Fruit fly (Drosophila melanogaster) whole organism, embryonic: Measurements from ENCODE around the gene Nthl1.

ENCODE experiments used
- Bteb2 ChIP-seq: fragments of 200-800 bp; sonication (Bioruptor generic); optimal IDR thresholded peaks from 2 replicates; lab custom pipeline; 2016; ENCODE audit warnings: missing biosample characterization, missing genetic modification characterization
- CG10267 ChIP-seq: fragments of 200-800 bp; sonication (Bioruptor generic); optimal IDR thresholded peaks from 2 replicates; lab custom pipeline; 2018; ENCODE audit warnings: missing biosample characterization, mild to moderate bottlenecking, missing genetic modification characterization, moderate library complexity
- CG10366 ChIP-seq: fragments of 200-800 bp; sonication (Bioruptor generic); IDR thresholded peaks from 2 replicates; pipeline ENCODE4 v1.3.6; 2022; ENCODE audit warnings: missing biosample characterization, missing genetic modification characterization
- CG11093 ChIP-seq: fragments of 200-800 bp; sonication (Bioruptor generic); IDR thresholded peaks from 3 replicates; pipeline ENCODE4 v1.3.6; 2022; ENCODE audit warnings: missing biosample characterization, missing genetic modification characterization
- CG12659 ChIP-seq: fragments of 200-800 bp; sonication (Bioruptor generic); optimal IDR thresholded peaks from 3 replicates; lab custom pipeline; 2017; ENCODE audit warnings: mild to moderate bottlenecking, missing biosample characterization, missing genetic modification reagents, missing genetic modification characterization
- CG1647 ChIP-seq: fragments of 200-800 bp; sonication (Bioruptor generic); optimal IDR thresholded peaks from 3 replicates; lab custom pipeline; 2016; ENCODE audit warnings: missing biosample characterization, missing genetic modification characterization
- CG17385 ChIP-seq: fragments of 200-800 bp; sonication (Bioruptor generic); optimal IDR thresholded peaks from 3 replicates; lab custom pipeline; 2018; ENCODE audit warnings: missing biosample characterization, mild to moderate bottlenecking, missing genetic modification characterization
- CG17612 ChIP-seq: fragments of 200-800 bp; sonication (Bioruptor generic); IDR thresholded peaks from 2 replicates; pipeline ENCODE4 v1.3.6; 2022; ENCODE audit warnings: missing biosample characterization, missing genetic modification characterization
- CG30020 ChIP-seq: fragments of 200-800 bp; optimal IDR thresholded peaks from 2 replicates; lab custom pipeline; 2019; ENCODE audit warnings: missing biosample characterization, mild to moderate bottlenecking, missing genetic modification characterization, moderate library complexity
- CG31388 ChIP-seq: fragments of 200-800 bp; sonication (Bioruptor generic); optimal IDR thresholded peaks from 2 replicates; lab custom pipeline; 2016; ENCODE audit warnings: missing biosample characterization, missing genetic modification characterization
- CG32772 ChIP-seq: fragments of 200-800 bp; sonication (Bioruptor generic); IDR thresholded peaks from 2 replicates; pipeline ENCODE4 v1.3.6; 2022; ENCODE audit warnings: missing biosample characterization, missing genetic modification characterization
- CG3995 ChIP-seq: fragments of 200-800 bp; sonication (Bioruptor generic); optimal IDR thresholded peaks from 3 replicates; lab custom pipeline; 2016; ENCODE audit warnings: missing biosample characterization, missing genetic modification characterization
- CG6854 ChIP-seq: fragments of 200-800 bp; sonication (Bioruptor generic); optimal IDR thresholded peaks from 3 replicates; lab custom pipeline; 2017; ENCODE audit warnings: missing biosample characterization, mild to moderate bottlenecking, missing genetic modification characterization
- CG7786 ChIP-seq: fragments of 200-800 bp; sonication (Bioruptor generic); optimal IDR thresholded peaks from 2 replicates; lab custom pipeline; 2016; ENCODE audit warnings: missing biosample characterization, missing genetic modification characterization
- CG7928 ChIP-seq: fragments of 200-800 bp; sonication (Bioruptor generic); optimal IDR thresholded peaks from 2 replicates; lab custom pipeline; 2017; ENCODE audit warnings: missing biosample characterization, mild to moderate bottlenecking, missing genetic modification characterization
- CG7963 ChIP-seq: fragments of 200-800 bp; sonication (Bioruptor generic); IDR thresholded peaks from 3 replicates; pipeline ENCODE4 v1.3.6; 2022; ENCODE audit warnings: missing biosample characterization, missing genetic modification characterization; ENCODE audit not compliant: partially characterized antibody
- CG8478 ChIP-seq: fragments of >200 bp; optimal IDR thresholded peaks from 2 replicates; lab custom pipeline; 2018
- CTCF ChIP-seq: fragments of 200-800 bp; sonication (Bioruptor generic); optimal IDR thresholded peaks from 2 replicates; lab custom pipeline; 2017; ENCODE audit warnings: missing biosample characterization, mild to moderate bottlenecking, missing genetic modification characterization, moderate library complexity
- Dek ChIP-seq: fragments of 200-800 bp; sonication (Bioruptor generic); optimal IDR thresholded peaks from 3 replicates; lab custom pipeline; 2019; ENCODE audit warnings: missing biosample characterization, mild to moderate bottlenecking, missing genetic modification characterization, moderate library complexity
- Doc3 ChIP-seq: fragments of 200-800 bp; sonication (Bioruptor generic); IDR thresholded peaks from 3 replicates; pipeline ENCODE4 v1.3.6; 2022; ENCODE audit warnings: missing biosample characterization, missing genetic modification characterization; ENCODE audit not compliant: partially characterized antibody
- E2f2 ChIP-seq: fragments of 200-800 bp; sonication (Bioruptor generic); IDR thresholded peaks from 2 replicates; pipeline ENCODE4 v1.3.6; 2022; ENCODE audit warnings: missing biosample characterization, missing genetic modification characterization
- Fer1 ChIP-seq: fragments of 200-800 bp; sonication (Bioruptor generic); optimal IDR thresholded peaks from 2 replicates; lab custom pipeline; 2017; ENCODE audit warnings: missing biosample characterization, mild to moderate bottlenecking, missing genetic modification characterization
- Hmr ChIP-seq: fragments of 200-800 bp; sonication (Bioruptor generic); optimal IDR thresholded peaks from 3 replicates; lab custom pipeline; 2017; ENCODE audit warnings: mild to moderate bottlenecking, missing biosample characterization, missing genetic modification reagents, missing genetic modification characterization
- Taf1 ChIP-seq: fragments of 200-800 bp; sonication (Bioruptor generic); IDR thresholded peaks from 2 replicates; pipeline ENCODE4 v1.3.6; 2022; ENCODE audit warnings: missing biosample characterization, missing genetic modification characterization
- ara ChIP-seq: fragments of 200-800 bp; sonication (Bioruptor generic); IDR thresholded peaks from 2 replicates; pipeline ENCODE4 v1.3.6; 2022; ENCODE audit warnings: missing biosample characterization, missing genetic modification characterization
- bigmax ChIP-seq: fragments of 200-800 bp; sonication (Bioruptor generic); optimal IDR thresholded peaks from 2 replicates; lab custom pipeline; 2018; ENCODE audit warnings: missing biosample characterization, mild to moderate bottlenecking, missing genetic modification characterization
- btn ChIP-seq: fragments of 200-800 bp; sonication (Bioruptor generic); optimal IDR thresholded peaks from 2 replicates; lab custom pipeline; 2016; ENCODE audit warnings: missing biosample characterization, missing genetic modification characterization
- chm ChIP-seq: fragments of 200-800 bp; sonication (Bioruptor generic); IDR thresholded peaks from 2 replicates; pipeline ENCODE4 v1.3.6; 2022; ENCODE audit warnings: missing biosample characterization, missing genetic modification characterization
- croc ChIP-seq: fragments of 200-800 bp; sonication (Bioruptor generic); conservative IDR thresholded peaks from 3 replicates; pipeline ENCODE4 v1.3.6; 2022; ENCODE audit warnings: missing biosample characterization, missing genetic modification characterization
- dmrt11E ChIP-seq: fragments of 200-800 bp; sonication (Bioruptor generic); optimal IDR thresholded peaks from 3 replicates; lab custom pipeline; 2018; ENCODE audit warnings: missing biosample characterization, mild to moderate bottlenecking, missing genetic modification characterization, moderate library complexity
- fd102C ChIP-seq: fragments of 200-800 bp; sonication (Bioruptor generic); optimal IDR thresholded peaks from 2 replicates; lab custom pipeline; 2018; ENCODE audit warnings: missing biosample characterization, mild to moderate bottlenecking, missing genetic modification characterization, moderate library complexity
- fd3F ChIP-seq: fragments of 200-800 bp; sonication (Bioruptor generic); optimal IDR thresholded peaks from 2 replicates; lab custom pipeline; 2018; ENCODE audit warnings: missing biosample characterization, mild to moderate bottlenecking, missing genetic modification characterization, moderate library complexity
- gce ChIP-seq: fragments of 200-800 bp; sonication (Bioruptor generic); IDR thresholded peaks from 3 replicates; pipeline ENCODE4 v1.3.6; 2022; ENCODE audit warnings: missing biosample characterization, missing genetic modification characterization
- gcm ChIP-seq: fragments of 200-800 bp; sonication (Bioruptor generic); optimal IDR thresholded peaks from 2 replicates; lab custom pipeline; 2019; ENCODE audit warnings: missing biosample characterization, mild to moderate bottlenecking, missing genetic modification characterization, moderate library complexity
- jigr1 ChIP-seq: fragments of 200-800 bp; sonication (Bioruptor generic); IDR thresholded peaks from 3 replicates; pipeline ENCODE4 v1.3.6; 2022; ENCODE audit warnings: missing biosample characterization, missing genetic modification characterization
- kah ChIP-seq: fragments of 200-800 bp; sonication (Bioruptor generic); optimal IDR thresholded peaks from 2 replicates; lab custom pipeline; 2018; ENCODE audit warnings: missing biosample characterization, mild to moderate bottlenecking, missing genetic modification characterization
- pan ChIP-seq, 4 experiments: fragments of >200 bp in 3 of 4; fragments of 200-800 bp in 1 of 4; sonication (Bioruptor generic) in 1 of 4; optimal IDR thresholded peaks in 3 of 4; IDR thresholded peaks in 1 of 4; 2 replicates each; pipeline versions ENCODE4 v1.3.6 to Lab custom; 2017 to 2022; ENCODE audit warnings: missing biosample characterization in 2 of 4, missing genetic modification characterization in 2 of 4, mixed read lengths in 1 of 4
- pros ChIP-seq: fragments of 200-800 bp; sonication (Bioruptor generic); optimal IDR thresholded peaks from 3 replicates; lab custom pipeline; 2019; ENCODE audit warnings: missing biosample characterization, mild to moderate bottlenecking, missing genetic modification characterization, moderate library complexity
- row ChIP-seq: fragments of 200-800 bp; sonication (Bioruptor generic); IDR thresholded peaks from 3 replicates; pipeline ENCODE4 v1.3.6; 2022; ENCODE audit warnings: missing biosample characterization, missing genetic modification characterization
- scrt ChIP-seq: fragments of 200-800 bp; sonication (Bioruptor generic); optimal IDR thresholded peaks from 2 replicates; lab custom pipeline; 2018; ENCODE audit warnings: missing biosample characterization, mild to moderate bottlenecking, missing genetic modification characterization, moderate library complexity
- shn ChIP-seq: fragments of 200-800 bp; sonication (Bioruptor generic); optimal IDR thresholded peaks from 3 replicates; lab custom pipeline; 2016; ENCODE audit warnings: missing biosample characterization, missing genetic modification characterization
- sisA ChIP-seq: fragments of 200-800 bp; sonication (Bioruptor generic); IDR thresholded peaks from 2 replicates; pipeline ENCODE4 v1.3.6; 2022; ENCODE audit warnings: missing biosample characterization, missing genetic modification characterization
- tll ChIP-seq, 2 experiments: fragments of 200-800 bp in 1 of 2; fragments of >200 bp in 1 of 2; sonication (Bioruptor generic) in 1 of 2; optimal IDR thresholded peaks; 2 replicates each; lab custom pipeline; 2017 to 2019; ENCODE audit warnings: missing biosample characterization in 2 of 2, missing genetic modification characterization in 2 of 2, mild to moderate bottlenecking in 1 of 2, moderate library complexity in 1 of 2
- tup ChIP-seq: fragments of 200-800 bp; sonication (Bioruptor generic); optimal IDR thresholded peaks from 2 replicates; lab custom pipeline; 2016; ENCODE audit warnings: missing biosample characterization, mild to moderate bottlenecking, missing genetic modification characterization, moderate library complexity
- z ChIP-seq: fragments of 200-800 bp; sonication (Bioruptor generic); IDR thresholded peaks from 3 replicates; pipeline ENCODE4 v1.3.6; 2022; ENCODE audit warnings: missing biosample characterization, missing genetic modification characterization
- zfh1 ChIP-seq: fragments of 200-800 bp; sonication (Bioruptor generic); IDR thresholded peaks from 3 replicates; pipeline ENCODE4 v1.3.6; 2022; ENCODE audit warnings: missing biosample characterization, missing genetic modification characterization

Gene Nthl1

DNA sequence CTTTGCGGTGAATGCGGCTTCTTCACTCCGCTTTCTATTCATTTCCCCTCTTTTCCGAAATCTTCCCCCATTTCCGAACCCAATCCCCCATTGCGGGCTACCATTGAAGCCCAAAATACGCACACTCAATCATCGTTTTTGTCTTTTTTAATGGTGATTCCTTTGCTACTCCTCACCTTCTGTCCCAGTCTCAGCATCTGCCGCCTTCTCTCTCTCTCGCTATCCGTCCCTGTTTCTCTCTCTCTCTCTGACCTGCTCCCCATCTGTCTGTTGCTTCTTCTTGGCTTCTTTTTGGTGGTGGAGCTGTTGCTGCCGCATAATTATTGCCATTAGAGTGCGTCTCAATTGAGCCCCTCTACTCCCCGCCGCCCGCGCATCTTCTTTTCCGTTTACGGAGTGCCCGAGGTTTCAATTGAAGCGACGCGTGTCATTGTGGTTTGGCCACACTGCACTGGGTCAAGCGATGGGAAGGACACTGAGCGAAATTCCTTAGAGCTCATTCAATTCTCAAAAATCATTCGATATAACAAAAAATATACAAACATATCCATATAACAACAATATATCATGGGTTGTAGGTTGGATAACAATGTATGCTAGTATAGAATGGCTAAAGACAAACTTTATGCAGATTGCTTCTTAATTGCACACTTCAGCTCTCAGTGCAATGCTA lies 17.4 kb upstream of the Nthl1 start (continued):
- peak; percentile 61 for TF ChIP-seq dmrt11E (tag; lab: Kevin White, UChicago)
- TF ChIP-seq CG17612 (GFP tag; lab: Robert Waterston, UW) = no peak
- TF ChIP-seq CG7963 = no peak
- TF ChIP-seq sisA (GFP tag; lab: Robert Waterston, UW) = peak; percentile 49; the same call in 1 of the 2 replicates
- peak; percentile 12 for TF ChIP-seq CG12659 (GFP tag; lab: Kevin White, UChicago)
- TF ChIP-seq row (GFP tag; lab: Robert Waterston, UW) = peak; percentile 63
- TF ChIP-seq CG32772 (GFP tag; lab: Robert Waterston, UW) = no peak
- no peak for TF ChIP-seq E2f2 (GFP tag; lab: Robert Waterston, UW)
- no peak for TF ChIP-seq CG7786 (GFP tag; lab: Kevin White, UChicago)
- no peak for TF ChIP-seq shn (GFP tag; lab: Kevin White, UChicago)
- no peak for TF ChIP-seq pros (GFP tag; lab: Kevin White, UChicago)
- TF ChIP-seq fd102C (GFP tag; lab: Kevin White, UChicago) = no peak
- no peak for TF ChIP-seq pan (optimal IDR thresholded peaks at IDR 0.05; lab: Kevin White, UChicago)
- TF ChIP-seq pan (GFP tag; optimal IDR thresholded peaks at IDR 0.05 in 1 of 2, IDR thresholded peaks at IDR 0.05 in 1 of 2) = no peak
- TF ChIP-seq Taf1 (GFP tag; lab: Robert Waterston, UW) = no peak
- TF ChIP-seq Hmr (GFP tag; lab: Kevin White, UChicago) = no peak
- TF ChIP-seq fd3F (GFP tag; lab: Kevin White, UChicago) = no peak
- peak; percentile 12 for TF ChIP-seq tup (GFP tag; lab: Kevin White, UChicago)
- TF ChIP-seq CG10267 (tag; lab: Kevin White, UChicago) = peak; percentile 51
- peak; percentile 31 for TF ChIP-seq Fer1 (GFP tag; lab: Kevin White, UChicago)
- TF ChIP-seq CG30020 (tag; lab: Kevin White, UChicago) = no peak
- TF ChIP-seq ara (GFP tag; lab: Robert Waterston, UW) = peak; percentile 54; the same call in 1 of the 2 replicates
- no peak for TF ChIP-seq CG11093
- TF ChIP-seq CG31388 (GFP tag; lab: Kevin White, UChicago) = no peak
- TF ChIP-seq tll (GFP tag; optimal IDR thresholded peaks at IDR 0.05; lab: Kevin White, UChicago) = no peak
- TF ChIP-seq CG10366 = peak; percentile 45; the same call in 1 of the 2 replicates
- TF ChIP-seq zfh1 (GFP tag; lab: Robert Waterston, UW) = peak; percentile 66; the same call in 2 of the 3 replicates
- no peak for TF ChIP-seq z
- no peak for TF ChIP-seq jigr1 (GFP tag; lab: Robert Waterston, UW)
- no peak for TF ChIP-seq Dek (tag; lab: Kevin White, UChicago)
- peak; percentile 11 for TF ChIP-seq btn
- no peak for TF ChIP-seq kah (GFP tag; lab: Kevin White, UChicago)
- no peak; the same call in 1 of the 2 replicates for TF ChIP-seq chm (GFP tag; lab: Robert Waterston, UW)
- no peak for TF ChIP-seq CG6854 (GFP tag; lab: Kevin White, UChicago)
- no peak for TF ChIP-seq bigmax (GFP tag; lab: Kevin White, UChicago)
- peak; percentile 53 for TF ChIP-seq croc
- TF ChIP-seq gce (GFP tag; lab: Robert Waterston, UW) = 0 out of 3 replicates have a peak, but pooled peaks have one; percentile 44
- TF ChIP-seq CG7928 (GFP tag; lab: Kevin White, UChicago) = no peak
- TF ChIP-seq CG3995 (GFP tag; lab: Kevin White, UChicago) = no peak
- TF ChIP-seq CG8478 (lab: Kevin White, UChicago) = no peak
- no peak for TF ChIP-seq Bteb2 (GFP tag; lab: Kevin White, UChicago)
- TF ChIP-seq CG1647 (GFP tag; lab: Kevin White, UChicago) = no peak
- no peak for TF ChIP-seq CTCF
- no peak for TF ChIP-seq Doc3 (GFP tag; lab: Robert Waterston, UW)
- TF ChIP-seq scrt (GFP tag; lab: Kevin White, UChicago) = peak; percentile 66
- TF ChIP-seq gcm = peak; percentile 42
- TF ChIP-seq CG17385 (GFP tag; lab: Kevin White, UChicago) = peak; percentile 31
